Worm (Caenorhabditis elegans): ENCODE results near the gene F13E9.19.

Gene F13E9.19

DNA sequence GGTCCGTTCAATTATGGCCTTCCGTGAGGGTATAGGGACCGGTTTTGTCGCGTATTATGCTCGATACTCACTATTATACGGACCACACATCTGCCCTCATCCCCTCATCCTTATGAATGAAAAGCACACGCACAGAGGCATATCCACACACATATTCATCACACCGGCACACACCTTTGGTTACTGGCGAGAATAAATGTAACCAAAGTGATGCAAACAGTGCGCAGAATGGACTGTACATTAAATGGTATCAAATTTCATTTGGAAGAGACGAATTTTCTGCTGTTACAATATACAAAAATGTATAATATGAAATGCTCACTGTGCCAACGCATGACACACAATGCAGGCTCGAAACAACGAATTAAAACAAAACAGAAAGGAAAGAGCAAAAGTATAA, 29.6 kb upstream of the F13E9.19 start:
- TF ChIP-seq nhr-6 (tag; optimal IDR thresholded peaks at IDR 0.05) (no peak), nhr-12 (tag; optimal IDR thresholded peaks at IDR 0.05) (no peak), nhr-21 (tag; optimal IDR thresholded peaks at IDR 0.05) (no peak), sem-4 (tag; optimal IDR thresholded peaks at IDR 0.05) (no peak), nhr-129 (tag; optimal IDR thresholded peaks at IDR 0.05) (no peak), sma-9 (GFP tag; optimal IDR thresholded peaks at IDR 0.05) (no peak), sma-9 (tag; optimal IDR thresholded peaks at IDR 0.05) (no peak), ztf-4 (tag; optimal IDR thresholded peaks at IDR 0.05) (no peak), fos-1 (tag; optimal IDR thresholded peaks at IDR 0.05) (no peak), nhr-237 (tag; optimal IDR thresholded peaks at IDR 0.05) (no peak), alr-1 (tag; optimal IDR thresholded peaks at IDR 0.05) (no peak)

DNA sequence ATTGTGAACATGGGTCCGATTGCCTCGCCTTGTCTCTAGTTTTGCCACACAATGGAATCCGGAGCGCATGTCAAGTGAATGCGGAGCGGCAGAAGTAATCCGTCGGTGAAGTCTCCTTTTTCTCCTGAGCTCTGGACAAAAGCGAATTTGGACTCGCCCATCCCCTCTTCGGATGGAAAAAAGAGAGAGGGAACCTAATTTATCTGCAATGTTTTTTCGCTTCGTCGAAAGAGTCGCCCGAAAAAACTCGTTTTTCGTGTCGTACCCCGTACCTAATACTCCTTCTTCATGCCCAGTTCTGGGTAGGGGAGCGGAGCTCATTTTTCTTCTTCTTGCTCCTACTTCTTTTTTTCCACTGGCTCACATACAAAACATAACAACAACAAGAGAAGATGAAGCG, 29.0 kb upstream of the F13E9.19 start:
- no peak for TF ChIP-seq fos-1 (tag; optimal IDR thresholded peaks at IDR 0.05)
- no peak for TF ChIP-seq ztf-1 (GFP tag; conservative IDR thresholded peaks at IDR 0.05)
- no peak for TF ChIP-seq egl-27 (tag; optimal IDR thresholded peaks at IDR 0.05)
- no peak for TF ChIP-seq mdl-1 (tag; optimal IDR thresholded peaks at IDR 0.05)
- TF ChIP-seq ama-1 (optimal IDR thresholded peaks at IDR 0.05) = no peak
- no peak for TF ChIP-seq sma-9 (GFP tag; optimal IDR thresholded peaks at IDR 0.05)
- no peak for TF ChIP-seq sma-9 (tag; optimal IDR thresholded peaks at IDR 0.05)
- no peak for TF ChIP-seq nhr-21 (tag; optimal IDR thresholded peaks at IDR 0.05)
- no peak for TF ChIP-seq gmeb-1 (tag; optimal IDR thresholded peaks at IDR 0.05)
- no peak for TF ChIP-seq nhr-77 (tag; optimal IDR thresholded peaks at IDR 0.05)
- no peak for TF ChIP-seq mbf-1 (tag; optimal IDR thresholded peaks at IDR 0.05)
- no peak for TF ChIP-seq ztf-11 (tag; optimal IDR thresholded peaks at IDR 0.05)
- no peak for TF ChIP-seq peb-1 (tag; optimal IDR thresholded peaks at IDR 0.05)
- TF ChIP-seq mab-5 (tag; optimal IDR thresholded peaks at IDR 0.05) = no peak
- no peak for TF ChIP-seq nhr-129 (tag; optimal IDR thresholded peaks at IDR 0.05)
- no peak for TF ChIP-seq ceh-82 (tag; optimal IDR thresholded peaks at IDR 0.05)
- TF ChIP-seq unc-55 (GFP tag; optimal IDR thresholded peaks at IDR 0.05) = no peak
- TF ChIP-seq blmp-1 (tag; optimal IDR thresholded peaks at IDR 0.05; ENCODE audit: insufficient read depth) = no peak
- no peak for TF ChIP-seq nhr-25 (tag; optimal IDR thresholded peaks at IDR 0.05)
- no peak for TF ChIP-seq zag-1 (tag; optimal IDR thresholded peaks at IDR 0.05)
- TF ChIP-seq sem-4 (tag; optimal IDR thresholded peaks at IDR 0.05) = no peak

DNA sequence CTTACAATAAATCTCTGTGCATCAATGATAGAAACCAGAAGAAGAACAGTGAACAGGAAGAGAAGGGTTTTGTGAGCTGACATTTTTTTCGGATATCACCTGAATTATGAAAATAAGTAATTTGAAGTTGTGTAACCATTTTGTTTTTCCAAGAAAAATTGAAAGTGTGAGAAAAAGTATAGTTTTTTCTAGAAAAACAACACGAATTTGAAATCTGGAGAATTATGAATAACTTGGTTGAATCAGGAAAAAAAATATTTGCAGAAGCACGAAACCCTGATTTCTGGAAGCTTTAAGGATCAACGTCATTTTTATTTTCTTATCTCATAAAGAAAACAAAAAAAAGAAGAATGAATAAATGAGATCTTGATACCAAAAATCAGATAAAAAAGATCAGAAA, 24.7 kb upstream of the F13E9.19 start, which contains the start of gene F13E9.12:
TSS of gene F13E9.12 (minus strand) at position 101 of the 400 bp plus-strand sequence.
- no peak for TF ChIP-seq nhr-237 (tag; optimal IDR thresholded peaks at IDR 0.05)
- no peak for TF ChIP-seq unc-55 (GFP tag; optimal IDR thresholded peaks at IDR 0.05)
- no peak for TF ChIP-seq mdl-1 (tag; optimal IDR thresholded peaks at IDR 0.05)
- TF ChIP-seq dmd-4 (tag; optimal IDR thresholded peaks at IDR 0.05) = no peak
- TF ChIP-seq fos-1 (tag; optimal IDR thresholded peaks at IDR 0.05) = no peak
- TF ChIP-seq mab-5 (tag; optimal IDR thresholded peaks at IDR 0.05) = no peak
- TF ChIP-seq nhr-6 (tag; optimal IDR thresholded peaks at IDR 0.05) = no peak
- no peak for TF ChIP-seq blmp-1 (tag; optimal IDR thresholded peaks at IDR 0.05; ENCODE audit: insufficient read depth)
- no peak for TF ChIP-seq snpc-4 (tag; optimal IDR thresholded peaks at IDR 0.05)
- TF ChIP-seq F13H6.1 (tag; optimal IDR thresholded peaks at IDR 0.05) = no peak
- no peak for TF ChIP-seq elt-1 (tag; optimal IDR thresholded peaks at IDR 0.05)
- TF ChIP-seq ztf-4 (tag; optimal IDR thresholded peaks at IDR 0.05) = no peak
- TF ChIP-seq gmeb-1 (tag; optimal IDR thresholded peaks at IDR 0.05) = no peak

DNA sequence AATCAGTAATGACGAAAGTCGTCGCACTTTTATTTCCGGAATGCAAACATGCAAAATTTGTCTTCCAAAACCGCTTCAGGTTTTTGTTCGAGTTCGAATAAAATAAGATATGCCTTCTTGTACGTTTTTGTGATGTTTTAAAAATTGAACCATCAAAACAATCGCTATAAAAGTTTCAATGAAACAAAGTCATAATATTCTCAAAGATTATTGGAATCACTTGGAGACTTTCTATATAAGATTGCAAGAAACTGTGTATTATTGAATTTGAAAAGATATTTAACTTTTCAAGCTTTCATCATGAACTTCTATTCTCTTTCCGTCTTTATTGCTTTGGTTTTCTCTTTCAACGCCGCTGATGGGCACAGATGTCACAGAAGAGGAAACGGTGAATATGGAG, 22.4 kb upstream of the F13E9.19 start, which contains the start of gene fipr-14:
TSS of gene fipr-14 (plus strand) at position 301 of the 400 bp plus-strand sequence.
- no peak for TF ChIP-seq sem-4 (tag; optimal IDR thresholded peaks at IDR 0.05)
- TF ChIP-seq nhr-10 (tag; optimal IDR thresholded peaks at IDR 0.05) = no peak
- no peak for TF ChIP-seq C34F6.9 (tag; optimal IDR thresholded peaks at IDR 0.05)
- no peak for TF ChIP-seq aly-2 (tag; optimal IDR thresholded peaks at IDR 0.05)
- TF ChIP-seq ztf-1 (GFP tag; conservative IDR thresholded peaks at IDR 0.05) = no peak
- TF ChIP-seq ZK546.5 (tag; optimal IDR thresholded peaks at IDR 0.05) = no peak
- TF ChIP-seq R02D3.7 (tag; optimal IDR thresholded peaks at IDR 0.05) = no peak
- no peak for TF ChIP-seq dmd-4 (tag; optimal IDR thresholded peaks at IDR 0.05)
- no peak for TF ChIP-seq F13H6.1 (tag; optimal IDR thresholded peaks at IDR 0.05)
- TF ChIP-seq nhr-21 (tag; optimal IDR thresholded peaks at IDR 0.05) = no peak
- TF ChIP-seq nhr-129 (tag; optimal IDR thresholded peaks at IDR 0.05) = no peak
- no peak for TF ChIP-seq alr-1 (tag; optimal IDR thresholded peaks at IDR 0.05)
- TF ChIP-seq lsy-2 (tag; optimal IDR thresholded peaks at IDR 0.05) = no peak
- TF ChIP-seq snpc-4 (tag; optimal IDR thresholded peaks at IDR 0.05) = no peak
- no peak for TF ChIP-seq ceh-16 (tag; optimal IDR thresholded peaks at IDR 0.05)
